Fruit fly (Drosophila melanogaster): ENCODE measurements around the gene CG4995.

Gene CG4995

DNA sequence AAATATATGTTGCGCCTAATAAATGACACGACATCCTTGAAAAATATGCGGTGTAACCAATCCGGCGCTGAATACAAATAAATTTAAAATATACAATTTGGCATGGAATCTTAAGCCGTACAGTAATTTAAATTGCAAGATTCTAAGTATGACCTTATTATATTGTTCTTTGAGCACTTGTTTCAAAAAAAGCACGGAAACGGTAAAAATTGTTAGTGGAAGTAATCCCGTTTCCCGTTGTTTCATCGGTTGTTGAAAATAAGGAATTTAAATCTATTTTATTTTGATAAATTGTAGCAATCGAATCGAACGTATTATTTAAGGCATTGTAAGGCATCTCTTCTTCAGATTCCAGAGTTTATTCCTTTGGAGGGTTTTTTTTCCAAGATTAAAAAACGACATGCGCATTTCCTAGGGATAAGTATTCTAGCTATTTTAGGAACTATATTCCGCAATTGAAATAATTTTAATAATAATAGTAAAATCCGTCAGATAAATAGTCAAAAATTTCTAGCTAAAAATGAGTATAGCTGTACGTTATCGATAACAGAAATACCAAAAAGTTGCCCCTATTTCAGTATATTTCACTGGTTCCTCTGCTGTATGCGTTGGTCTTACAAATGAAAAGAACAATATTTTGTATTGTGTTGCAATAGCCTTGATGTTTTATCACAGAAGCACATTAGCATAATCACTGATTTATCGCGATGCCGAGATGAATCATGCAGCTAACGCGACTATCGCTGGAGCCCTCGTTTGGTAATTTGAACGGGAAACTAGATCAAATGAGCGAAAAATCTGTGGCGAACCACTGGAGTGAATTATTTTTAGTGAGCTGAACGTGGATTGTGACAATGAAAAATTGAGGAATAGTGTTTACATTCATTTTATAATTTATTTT, 11.1 kb downstream of the CG4995 start, which contains the start of gene GATAd (continued):
- no peak for TF ChIP-seq CHES-1-like (GFP tag; optimal IDR thresholded peaks at IDR 0.05)
- TF ChIP-seq CG7556 (GFP tag; optimal IDR thresholded peaks at IDR 0.05), result no peak
- TF ChIP-seq HLH54F (GFP tag; optimal IDR thresholded peaks at IDR 0.05), result no peak
- TF ChIP-seq Ets97D (GFP tag; optimal IDR thresholded peaks at IDR 0.05), result no peak
- no peak for TF ChIP-seq D (optimal IDR thresholded peaks at IDR 0.05)
- TF ChIP-seq D (GFP tag; optimal IDR thresholded peaks at IDR 0.05), result no peak
- no peak for TF ChIP-seq CG31365 (tag; optimal IDR thresholded peaks at IDR 0.05)
- no peak for TF ChIP-seq CG17359 (tag; optimal IDR thresholded peaks at IDR 0.05)
- no peak for TF ChIP-seq CG4328 (GFP tag; optimal IDR thresholded peaks at IDR 0.05)
- no peak for TF ChIP-seq fd3F (GFP tag; optimal IDR thresholded peaks at IDR 0.05)
- TF ChIP-seq CG11723 (GFP tag; optimal IDR thresholded peaks at IDR 0.05), result no peak
- no peak for TF ChIP-seq CG10654 (GFP tag; optimal IDR thresholded peaks at IDR 0.05)
- TF ChIP-seq kah (GFP tag; optimal IDR thresholded peaks at IDR 0.05), result no peak
- no peak for TF ChIP-seq psq (GFP tag; optimal IDR thresholded peaks at IDR 0.05)
- no peak for TF ChIP-seq CkIIα-i1 (GFP tag; IDR thresholded peaks at IDR 0.05)
- TF ChIP-seq CG14667 (GFP tag; IDR thresholded peaks at IDR 0.05), result no peak
- TF ChIP-seq CG7987 (GFP tag; optimal IDR thresholded peaks at IDR 0.05), result no peak
- TF ChIP-seq ab (GFP tag; optimal IDR thresholded peaks at IDR 0.05), result no peak
- TF ChIP-seq bcd (GFP tag; optimal IDR thresholded peaks at IDR 0.05), result no peak
- TF ChIP-seq wdn (GFP tag; IDR thresholded peaks at IDR 0.05), result no peak

DNA sequence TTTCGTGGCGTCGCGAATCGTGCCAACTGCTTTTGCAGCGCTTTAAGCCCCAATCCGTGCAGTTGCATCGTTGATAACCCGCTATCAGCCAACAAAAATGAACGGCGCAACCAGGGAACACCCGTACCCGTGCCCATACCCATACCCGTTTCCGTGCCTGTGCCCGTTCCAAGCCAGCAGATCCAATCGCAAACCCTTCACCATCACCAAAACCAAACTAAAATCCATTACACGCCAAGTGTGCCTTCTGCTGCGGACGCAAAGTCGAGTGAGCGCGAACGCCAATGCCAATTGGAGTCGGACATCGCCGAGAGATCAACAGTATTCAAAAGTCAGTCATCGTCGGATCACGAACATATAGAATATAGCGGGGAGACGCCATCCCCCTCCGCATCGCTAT, 11.9 kb downstream of the CG4995 start:
- TF ChIP-seq Med (GFP tag) (peak; percentile 71), CG12942 (GFP tag; optimal IDR thresholded peaks at IDR 0.05) (no peak), CG10321 (GFP tag; IDR thresholded peaks at IDR 0.05) (no peak), sug (tag; optimal IDR thresholded peaks at IDR 0.05) (no peak), chn (GFP tag; optimal IDR thresholded peaks at IDR 0.05) (no peak), Trl (optimal IDR thresholded peaks at IDR 0.05) (no peak), Trl (GFP tag; optimal IDR thresholded peaks at IDR 0.05) (no peak), mld (GFP tag; IDR thresholded peaks at IDR 0.05; ENCODE audit: partially characterized antibody) (0 out of 3 replicates have a peak, but pooled peaks have one; percentile 50), CG15479 (GFP tag; optimal IDR thresholded peaks at IDR 0.05) (no peak), Ets65A (GFP tag) (no peak), Elba2 (GFP tag; optimal IDR thresholded peaks at IDR 0.05) (peak; percentile 21), CG14050 (GFP tag; IDR thresholded peaks at IDR 0.05) (no peak), Drgx (GFP tag; IDR thresholded peaks at IDR 0.05) (no peak), CG18619 (GFP tag; optimal IDR thresholded peaks at IDR 0.05) (no peak), CG17328 (GFP tag; IDR thresholded peaks at IDR 0.05) (0 out of 2 replicates have a peak, but pooled peaks have one; percentile 15), CG12104 (GFP tag; optimal IDR thresholded peaks at IDR 0.05) (no peak), bcd (GFP tag; optimal IDR thresholded peaks at IDR 0.05) (no peak), CG10267 (tag; optimal IDR thresholded peaks at IDR 0.05) (no peak), zen2 (GFP tag; IDR thresholded peaks at IDR 0.05; ENCODE audit: partially characterized antibody) (no peak), CG17829 (tag; optimal IDR thresholded peaks at IDR 0.05) (no peak), sr (GFP tag; IDR thresholded peaks at IDR 0.05) (no peak), CG4360 (GFP tag; IDR thresholded peaks at IDR 0.05) (0 out of 2 replicates have a peak, but pooled peaks have one; percentile 6)
